Worm (Caenorhabditis elegans): Measurements from ENCODE around the gene K07E8.7.

ce11 chrII:680612-681011 is 30.4 kb upstream of the K07E8.7 start, which contains the start of the genes T02H6.10 and T02H6.8:
- TF ChIP-seq R02D3.7 (tag; optimal IDR thresholded peaks at IDR 0.05) (no peak), lin-11 (tag; optimal IDR thresholded peaks at IDR 0.05) (no peak)

Data from whole organism, L2 larva.